Worm (Caenorhabditis elegans): Measurements from ENCODE around the gene T21D9.2.

Gene T21D9.2

DNA sequence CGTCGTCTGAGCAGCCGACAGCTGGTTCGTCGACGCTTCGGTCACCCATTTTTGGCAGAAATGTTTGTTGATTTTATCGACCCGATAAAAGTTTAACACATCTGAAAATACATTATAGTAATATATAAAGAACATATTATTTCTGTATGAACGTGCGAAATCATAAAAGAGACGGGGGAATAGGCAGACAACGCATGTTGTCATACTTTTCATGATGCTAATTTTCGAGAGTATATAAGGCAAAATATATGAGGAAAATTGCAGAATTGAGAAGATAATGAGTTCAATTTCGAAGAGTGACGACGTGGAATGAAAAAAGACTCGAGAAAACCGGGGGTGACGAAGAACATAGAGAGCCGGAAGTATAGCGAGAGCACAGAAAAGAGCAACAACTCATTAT, 33.4 kb upstream of the T21D9.2 start, which contains the start of gene F53B1.8:
F53B1.8 (minus strand) TSS at position 101 of the 400 bp plus-strand sequence.
- TF ChIP-seq sem-2 (GFP tag; optimal IDR thresholded peaks at IDR 0.05) (no peak), nhr-76 (tag; optimal IDR thresholded peaks at IDR 0.05) (no peak), mep-1 (tag; optimal IDR thresholded peaks at IDR 0.05) (no peak), drap-1 (GFP tag; optimal IDR thresholded peaks at IDR 0.05) (no peak), unc-62 (GFP tag; optimal IDR thresholded peaks at IDR 0.05) (no peak), flh-1 (GFP tag; optimal IDR thresholded peaks at IDR 0.05) (no peak), bed-3 (GFP tag; optimal IDR thresholded peaks at IDR 0.05) (no peak), mab-5 (tag; optimal IDR thresholded peaks at IDR 0.05) (no peak), lin-32 (GFP tag; optimal IDR thresholded peaks at IDR 0.05) (no peak), ces-1 (GFP tag; optimal IDR thresholded peaks at IDR 0.05) (no peak), pha-4 (tag; optimal IDR thresholded peaks at IDR 0.05) (no peak), M03D4.4 (tag; optimal IDR thresholded peaks at IDR 0.05) (no peak), ceh-43 (GFP tag; optimal IDR thresholded peaks at IDR 0.05) (no peak), elt-1 (tag; optimal IDR thresholded peaks at IDR 0.05; ENCODE audit: borderline replicate concordance, insufficient read depth) (no peak), blmp-1 (tag; optimal IDR thresholded peaks at IDR 0.05) (no peak), nhr-237 (tag; optimal IDR thresholded peaks at IDR 0.05) (no peak), ceh-39 (tag; optimal IDR thresholded peaks at IDR 0.05) (no peak), nhr-12 (tag; optimal IDR thresholded peaks at IDR 0.05) (no peak), ztf-11 (tag; optimal IDR thresholded peaks at IDR 0.05) (no peak)

DNA sequence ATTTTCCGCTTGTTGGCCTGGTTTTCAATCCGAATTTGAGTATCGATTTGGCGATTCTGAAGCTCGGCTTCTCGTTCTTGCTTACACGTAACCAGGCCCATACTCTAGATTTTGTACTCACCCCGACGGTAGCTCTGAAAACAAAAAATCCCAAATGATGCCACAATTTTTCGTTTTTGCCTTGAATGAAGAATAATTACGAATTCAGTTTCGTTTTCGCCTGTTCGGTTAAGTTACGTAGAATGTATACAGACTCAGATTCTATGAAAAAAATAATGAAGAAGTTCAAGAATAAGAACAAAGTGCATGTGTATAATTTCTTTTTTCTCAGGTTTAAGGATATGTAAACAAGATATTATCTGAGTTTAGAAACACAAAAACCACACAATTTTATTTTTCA, 24.3 kb upstream of the T21D9.2 start, which contains the start of gene gpa-5:
gpa-5 (minus strand) TSS at position 101 of the 400 bp plus-strand sequence.
- TF ChIP-seq zip-8 (tag; optimal IDR thresholded peaks at IDR 0.05) (no peak), flh-1 (GFP tag; optimal IDR thresholded peaks at IDR 0.05) (no peak), ces-1 (GFP tag; optimal IDR thresholded peaks at IDR 0.05) (no peak), M03D4.4 (tag; optimal IDR thresholded peaks at IDR 0.05) (no peak)

DNA sequence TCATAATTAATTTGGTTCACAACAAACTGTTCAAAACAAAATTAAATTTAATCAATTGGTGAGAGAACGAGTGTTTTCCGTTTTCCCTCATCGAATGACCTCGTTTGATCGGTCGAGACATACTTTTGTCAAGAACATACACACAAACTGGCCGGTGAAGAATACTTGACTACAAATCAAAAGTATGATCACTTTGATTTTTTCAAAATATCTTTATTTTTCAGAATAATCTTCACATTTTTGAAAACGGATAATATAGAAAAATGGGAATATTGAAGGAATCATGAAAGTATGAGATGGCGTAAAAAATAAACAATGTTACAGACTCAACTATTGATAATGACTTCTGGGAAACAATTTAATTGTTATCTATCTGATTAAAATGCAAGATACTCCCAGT, 21.5 kb upstream of the T21D9.2 start, which contains the start of gene swip-10:
swip-10 (minus strand) TSS at position 101 of the 400 bp plus-strand sequence.
- TF ChIP-seq nhr-28 (tag; optimal IDR thresholded peaks at IDR 0.05) (no peak), drap-1 (GFP tag; optimal IDR thresholded peaks at IDR 0.05) (no peak), ceh-83 (GFP tag; optimal IDR thresholded peaks at IDR 0.05) (no peak), nhr-237 (tag; optimal IDR thresholded peaks at IDR 0.05) (no peak), ceh-43 (GFP tag; optimal IDR thresholded peaks at IDR 0.05) (no peak), ztf-11 (tag; optimal IDR thresholded peaks at IDR 0.05) (no peak), elt-3 (tag; optimal IDR thresholded peaks at IDR 0.05) (no peak)

DNA sequence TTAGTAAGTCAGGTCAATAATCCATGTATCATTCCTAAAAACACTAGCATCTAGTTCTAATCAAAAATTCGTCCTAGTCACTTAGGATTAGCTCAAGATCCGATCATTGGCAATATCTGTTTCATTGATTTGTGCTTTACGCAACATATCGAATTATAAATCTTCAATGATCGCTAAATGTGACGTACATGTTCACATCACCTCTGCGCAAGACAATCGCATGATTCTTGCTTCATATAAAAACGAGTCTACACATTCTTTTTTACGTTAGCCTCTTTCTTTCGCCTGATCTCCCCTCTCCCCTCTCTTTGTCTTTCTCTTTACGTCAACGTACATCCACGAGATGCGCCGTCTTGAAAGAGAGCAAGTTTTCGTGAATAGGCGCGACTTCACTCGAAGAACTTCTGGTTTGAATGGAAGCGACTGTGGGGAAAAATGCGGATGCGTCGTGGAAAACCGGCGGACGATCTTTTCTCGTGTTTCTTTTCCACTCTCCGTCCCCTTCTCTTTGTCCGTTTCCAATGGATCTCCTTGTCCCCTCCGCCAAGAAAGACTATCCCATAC, 19.7 kb upstream of the T21D9.2 start:
- TF ChIP-seq ces-1 (GFP tag; optimal IDR thresholded peaks at IDR 0.05) (no peak), unc-120 (tag; optimal IDR thresholded peaks at IDR 0.05; ENCODE audit: poor library complexity, severe bottlenecking) (no peak), snpc-4 (tag; optimal IDR thresholded peaks at IDR 0.05) (no peak), ceh-39 (tag; optimal IDR thresholded peaks at IDR 0.05) (no peak), mls-2 (tag; optimal IDR thresholded peaks at IDR 0.05) (no peak), elt-1 (tag; optimal IDR thresholded peaks at IDR 0.05; ENCODE audit: borderline replicate concordance, insufficient read depth) (peak; percentile 61), sem-2 (GFP tag; optimal IDR thresholded peaks at IDR 0.05) (no peak)

DNA sequence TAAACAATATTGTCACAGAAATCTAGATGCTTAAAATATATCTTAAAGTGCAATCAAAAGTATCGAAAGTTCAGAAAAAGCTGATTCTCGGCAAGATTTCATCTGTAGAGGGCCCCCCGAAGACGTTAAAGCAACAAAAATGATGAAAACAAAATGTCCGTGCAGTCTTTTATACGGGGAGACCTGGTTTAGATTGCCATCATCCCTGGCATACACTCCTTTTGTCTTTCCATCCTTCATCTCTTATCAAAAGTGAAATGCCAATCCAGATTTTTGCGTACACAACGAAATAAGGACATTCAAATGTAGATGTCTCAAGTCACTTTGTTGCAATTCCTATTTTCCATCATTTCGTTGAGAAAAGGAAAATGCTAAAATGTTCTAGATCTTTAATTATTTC, 17.5 kb upstream of the T21D9.2 start:
- TF ChIP-seq elt-1 (tag; optimal IDR thresholded peaks at IDR 0.05; ENCODE audit: borderline replicate concordance, insufficient read depth) (peak; percentile 72), zip-8 (tag; optimal IDR thresholded peaks at IDR 0.05) (no peak), lin-13 (tag; optimal IDR thresholded peaks at IDR 0.05) (no peak)

- no peak for TF ChIP-seq nhr-76 (tag; optimal IDR thresholded peaks at IDR 0.05)
- no peak for TF ChIP-seq unc-62 (GFP tag; optimal IDR thresholded peaks at IDR 0.05)
- no peak for TF ChIP-seq mep-1 (tag; optimal IDR thresholded peaks at IDR 0.05)
- TF ChIP-seq elt-3 (tag; optimal IDR thresholded peaks at IDR 0.05): no peak
- no peak for TF ChIP-seq ceh-83 (GFP tag; optimal IDR thresholded peaks at IDR 0.05)
- TF ChIP-seq nhr-12 (tag; optimal IDR thresholded peaks at IDR 0.05): no peak
- TF ChIP-seq ztf-11 (tag; optimal IDR thresholded peaks at IDR 0.05): no peak
- no peak for TF ChIP-seq ham-2 (GFP tag; optimal IDR thresholded peaks at IDR 0.05)
- no peak for TF ChIP-seq ceh-43 (GFP tag; optimal IDR thresholded peaks at IDR 0.05)
- no peak for TF ChIP-seq blmp-1 (tag; optimal IDR thresholded peaks at IDR 0.05)
- TF ChIP-seq ces-1 (GFP tag; optimal IDR thresholded peaks at IDR 0.05): no peak
- no peak for TF ChIP-seq pha-4 (tag; optimal IDR thresholded peaks at IDR 0.05)
- no peak for TF ChIP-seq lin-32 (GFP tag; optimal IDR thresholded peaks at IDR 0.05)
- no peak for TF ChIP-seq nhr-2 (tag; optimal IDR thresholded peaks at IDR 0.05)
- no peak for TF ChIP-seq nhr-237 (tag; optimal IDR thresholded peaks at IDR 0.05)
- no peak for TF ChIP-seq unc-39 (tag; optimal IDR thresholded peaks at IDR 0.05)
- TF ChIP-seq mls-2 (tag; optimal IDR thresholded peaks at IDR 0.05): no peak
Observed at ce11 chrX:2113004-2113403, 16.3 kb upstream of the T21D9.2 start, which contains the start of gene bus-5. bus-5 (minus strand) TSS chrX:2113104.

Data from whole organism, mixed stage, embryonic.